Worm (Caenorhabditis elegans): ENCODE results near the gene H34I24.1.
"Not testable (repeated sequence)": the region's sequence is repeated elsewhere in the genome, so short reads cannot be mapped to it uniquely, and the experiment has no call there.

The H34I24.1 gene

DNA sequence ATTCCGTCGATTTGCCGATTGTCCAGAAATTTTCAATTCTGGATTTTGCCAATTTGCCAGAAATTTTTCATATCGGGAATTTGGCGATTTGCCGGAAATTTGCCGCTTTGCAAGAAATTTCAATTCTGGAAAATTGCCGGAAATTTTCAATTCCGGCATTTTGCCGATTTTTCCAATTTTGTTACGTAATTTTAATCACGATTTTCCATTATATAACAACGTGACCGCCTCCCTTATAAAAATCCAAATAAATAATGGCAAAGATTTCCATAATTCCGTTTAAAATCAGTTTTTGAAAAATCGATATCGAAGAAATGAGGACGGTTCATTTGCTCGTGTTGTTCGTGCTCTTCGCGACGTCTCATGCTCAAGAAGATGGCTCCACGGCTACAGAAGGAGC lies at the start of gene H34I24.1:
Gene H34I24.1, plus strand, starts transcription at position 301 of the 400 bp plus-strand sequence.
- TF ChIP-seq W03F9.2, dao-5, him-1 (tag; optimal IDR thresholded peaks at IDR 0.05): not testable (repeated sequence)

DNA sequence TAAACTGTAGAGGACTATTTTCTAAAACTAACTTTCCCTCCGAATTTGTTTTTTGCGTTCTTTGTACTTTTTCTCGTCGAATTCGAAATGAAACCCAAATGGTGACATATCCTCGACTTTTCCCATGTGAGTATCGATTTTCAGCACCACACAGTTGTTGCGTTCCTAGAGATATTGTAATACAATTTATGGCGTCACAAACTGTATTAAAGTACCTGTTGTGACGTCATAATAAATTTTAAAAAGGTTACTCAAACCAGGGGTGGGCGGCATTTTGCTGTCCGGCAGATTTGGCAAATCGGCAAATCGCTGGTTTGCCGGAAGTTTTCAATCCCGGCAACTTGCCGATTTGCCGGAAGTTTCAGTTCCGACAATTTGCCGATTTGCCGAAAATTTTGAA lies 46.1 kb upstream of the H34I24.1 start:
- no peak for TF ChIP-seq W03F9.2 (tag; optimal IDR thresholded peaks at IDR 0.05)
- TF ChIP-seq dao-5 (tag; optimal IDR thresholded peaks at IDR 0.05): no peak
- TF ChIP-seq him-1 (tag; optimal IDR thresholded peaks at IDR 0.05): no peak

DNA sequence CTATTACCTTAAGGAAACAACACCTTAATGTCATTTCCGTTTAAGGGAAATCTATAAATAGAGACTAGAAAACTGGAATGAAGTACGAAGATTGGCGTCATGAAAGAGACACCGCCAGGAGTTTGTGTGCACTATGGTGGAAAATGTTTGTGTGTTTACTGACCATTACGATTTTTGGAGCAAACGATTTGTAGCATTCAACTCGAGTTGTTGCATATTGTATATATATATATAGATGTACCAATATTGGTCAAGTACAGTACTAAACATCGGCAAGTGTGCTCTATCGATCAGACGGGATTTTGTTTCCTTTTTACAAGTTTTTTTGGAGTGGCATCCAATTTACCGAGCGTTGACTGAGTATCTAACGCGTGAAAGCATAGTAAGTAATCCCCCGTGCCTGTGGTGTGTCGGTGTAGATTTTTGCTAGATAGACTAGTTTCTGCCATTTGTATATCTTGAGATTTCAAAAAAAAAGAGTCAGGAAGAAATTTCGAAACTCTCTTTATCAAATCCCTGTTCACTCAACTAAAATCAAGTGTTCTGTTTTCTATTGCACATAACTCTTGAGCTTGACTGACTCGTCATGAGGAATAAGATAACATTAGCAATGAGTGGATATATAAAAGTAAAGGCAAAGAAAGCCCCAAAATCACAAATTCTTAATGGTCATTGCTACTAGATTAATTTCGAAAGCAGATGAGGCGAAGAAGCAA lies 44.9 kb upstream of the H34I24.1 start, which contains the start of the genes twk-45 and Y71H2AM.25:
Gene twk-45, minus strand, starts transcription at position 101 of the 716 bp plus-strand sequence.
Gene Y71H2AM.25, plus strand, starts transcription at position 666 of the 716 bp plus-strand sequence.
- TF ChIP-seq him-1 (tag; optimal IDR thresholded peaks at IDR 0.05): no peak
- no peak for TF ChIP-seq W03F9.2 (tag; optimal IDR thresholded peaks at IDR 0.05)
- TF ChIP-seq dao-5 (tag; optimal IDR thresholded peaks at IDR 0.05): no peak

DNA sequence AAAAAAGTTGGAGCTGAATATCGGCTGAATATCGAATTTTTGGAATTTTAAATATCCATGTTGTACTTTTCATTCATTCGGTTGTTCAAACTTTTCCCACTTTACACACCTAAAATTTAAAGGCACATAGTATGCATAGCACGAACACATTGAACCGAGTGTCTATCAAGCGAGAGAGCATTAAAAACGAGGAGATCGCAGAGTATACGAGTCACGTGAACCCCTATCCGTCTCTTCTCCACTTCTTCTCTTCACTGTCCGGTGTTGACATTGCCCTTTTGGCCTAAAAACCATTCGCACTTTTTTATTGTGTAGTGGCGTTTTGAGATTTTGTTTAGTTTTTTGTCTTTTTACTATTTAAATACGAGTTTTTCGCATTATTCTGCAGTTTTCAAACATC lies 42.4 kb upstream of the H34I24.1 start:
- TF ChIP-seq dao-5 (tag; optimal IDR thresholded peaks at IDR 0.05) (no peak), W03F9.2 (tag; optimal IDR thresholded peaks at IDR 0.05) (peak; percentile 47), him-1 (tag; optimal IDR thresholded peaks at IDR 0.05) (no peak)

DNA sequence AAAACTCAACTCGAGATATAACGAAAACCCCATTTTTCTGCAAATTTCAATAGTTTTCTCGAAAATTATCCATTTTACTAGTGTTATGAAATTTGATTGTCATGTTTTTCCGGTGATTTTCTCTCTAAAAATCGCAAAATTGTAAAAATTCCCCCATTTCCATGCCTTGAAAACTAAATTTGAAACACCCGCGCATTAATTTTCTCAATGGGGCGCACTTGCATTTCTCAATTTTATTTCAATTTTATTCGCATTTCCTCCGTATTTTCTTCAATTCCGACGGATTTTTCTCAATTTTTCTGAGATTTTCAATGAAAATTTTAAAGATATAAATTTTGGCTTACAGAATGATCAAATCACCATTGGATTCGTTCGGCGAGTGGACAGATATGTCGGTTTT lies 41.8 kb upstream of the H34I24.1 start, which contains the start of gene Y71H2AM.3:
Gene Y71H2AM.3, plus strand, starts transcription at position 347 of the 400 bp plus-strand sequence.
- TF ChIP-seq dao-5 (tag; optimal IDR thresholded peaks at IDR 0.05): no peak

DNA sequence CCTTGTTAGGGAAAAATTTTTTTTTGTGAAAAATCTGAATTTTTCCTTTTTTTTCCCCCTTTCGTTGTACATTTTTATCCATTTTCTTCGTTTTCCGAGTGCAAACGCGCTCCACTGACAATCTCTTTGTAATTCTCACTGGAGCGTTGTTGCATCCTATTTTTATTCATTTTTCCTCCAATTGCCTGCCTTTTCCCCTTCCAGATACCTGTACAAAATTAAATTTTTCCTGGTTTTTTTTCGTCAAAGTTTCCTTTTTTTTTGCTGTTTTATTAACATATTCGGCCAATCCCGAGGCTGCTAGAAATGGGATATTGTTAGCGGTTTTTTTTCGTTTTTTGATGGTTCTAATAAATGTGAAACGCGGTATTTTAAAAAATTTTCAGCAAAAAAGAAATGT lies 35.4 kb upstream of the H34I24.1 start:
- TF ChIP-seq W03F9.2 (tag; optimal IDR thresholded peaks at IDR 0.05): no peak
- TF ChIP-seq dao-5 (tag; optimal IDR thresholded peaks at IDR 0.05): no peak
- TF ChIP-seq him-1 (tag; optimal IDR thresholded peaks at IDR 0.05): no peak

DNA sequence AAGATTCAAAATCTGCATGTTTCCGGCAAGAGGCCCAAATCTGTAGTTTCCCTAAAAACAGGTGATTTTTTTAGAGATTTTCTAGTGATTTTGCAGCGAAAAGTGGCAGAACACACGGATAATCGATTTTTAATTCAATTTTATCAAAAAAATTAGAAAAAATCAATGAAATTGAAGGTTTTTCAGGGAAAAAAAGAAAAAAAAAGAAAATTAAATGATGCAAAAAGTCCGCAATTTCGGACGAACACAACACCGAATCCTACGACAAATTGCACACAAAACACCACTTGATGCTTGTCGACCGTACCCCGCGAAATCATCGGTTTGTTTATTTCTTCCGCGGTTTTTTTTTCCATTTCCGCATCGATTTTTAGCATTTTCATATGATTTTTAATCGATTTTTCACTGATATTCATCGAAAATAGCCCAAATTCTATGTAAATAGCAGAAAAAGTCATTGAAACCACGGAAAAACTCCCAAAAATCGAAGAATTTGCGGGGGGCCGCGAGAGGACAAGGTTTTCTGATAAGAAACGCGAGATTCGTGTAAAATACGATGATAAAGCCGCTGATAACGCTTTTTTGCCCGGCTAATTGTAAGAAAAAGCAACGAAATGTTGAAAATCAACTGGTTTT lies 31.8 kb upstream of the H34I24.1 start, which contains the start of gene tufm-1:
Gene tufm-1, minus strand, starts transcription at position 51 of the 636 bp plus-strand sequence.
- peak; percentile 77 for TF ChIP-seq W03F9.2 (tag; optimal IDR thresholded peaks at IDR 0.05)
- TF ChIP-seq dao-5 (tag; optimal IDR thresholded peaks at IDR 0.05): no peak

DNA sequence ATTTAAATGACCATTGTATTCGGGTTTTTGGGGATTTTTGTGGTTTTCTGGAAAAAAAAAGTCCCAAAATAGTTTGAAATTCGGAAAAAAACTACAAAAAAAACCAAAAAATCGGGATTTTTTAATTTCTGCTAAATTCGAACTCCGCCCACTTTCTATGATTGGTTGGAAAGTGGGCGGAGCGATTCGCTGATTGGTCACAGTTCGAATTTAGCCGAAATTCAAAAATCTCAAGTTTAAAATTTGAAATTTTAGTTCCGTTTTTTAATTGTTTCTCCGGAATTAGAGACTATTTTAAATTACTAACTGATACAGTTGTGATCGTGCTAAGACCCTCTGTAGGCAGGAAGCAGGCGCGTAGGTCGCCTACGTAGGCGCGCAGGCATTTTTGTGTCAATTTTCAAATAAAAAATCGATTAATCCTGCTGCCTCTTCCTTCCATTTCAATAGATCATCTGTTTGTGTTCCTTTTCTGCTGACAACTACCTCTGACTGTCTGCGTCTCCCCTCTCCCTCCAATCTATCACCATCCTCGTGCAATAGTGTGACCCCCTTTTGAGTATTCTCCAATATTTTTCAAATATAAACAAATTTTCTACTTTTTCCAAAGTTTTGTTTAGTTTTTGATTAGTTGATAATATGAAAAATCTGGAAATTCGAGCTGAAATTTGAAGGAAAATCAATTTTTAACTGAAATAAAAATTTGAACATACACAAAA lies 30.5 kb upstream of the H34I24.1 start:
- TF ChIP-seq W03F9.2 (tag; optimal IDR thresholded peaks at IDR 0.05) (no peak), him-1 (tag; optimal IDR thresholded peaks at IDR 0.05) (no peak), dao-5 (tag; optimal IDR thresholded peaks at IDR 0.05) (no peak)

DNA sequence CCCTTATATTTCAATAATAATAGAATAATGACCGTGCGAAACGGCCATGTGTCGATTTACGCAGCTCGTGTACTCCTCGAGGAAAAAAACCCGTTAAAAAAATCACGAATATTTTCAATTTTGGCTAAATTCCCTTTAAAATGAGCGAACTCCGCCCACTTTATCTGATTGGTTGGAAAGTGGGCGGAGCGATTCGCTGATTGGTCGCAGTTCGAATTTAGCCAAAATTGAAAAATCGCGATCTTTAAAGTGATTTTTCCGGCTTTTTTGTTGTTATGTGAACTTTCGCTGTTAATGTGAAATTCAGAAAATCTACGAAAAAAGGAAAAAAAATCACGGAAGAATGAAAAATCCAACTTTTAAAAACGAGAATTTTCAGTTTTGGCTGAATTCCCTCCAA lies 29.0 kb upstream of the H34I24.1 start:
- TF ChIP-seq dao-5 (tag; optimal IDR thresholded peaks at IDR 0.05): no peak
- TF ChIP-seq W03F9.2 (tag; optimal IDR thresholded peaks at IDR 0.05): no peak
- no peak for TF ChIP-seq him-1 (tag; optimal IDR thresholded peaks at IDR 0.05)

DNA sequence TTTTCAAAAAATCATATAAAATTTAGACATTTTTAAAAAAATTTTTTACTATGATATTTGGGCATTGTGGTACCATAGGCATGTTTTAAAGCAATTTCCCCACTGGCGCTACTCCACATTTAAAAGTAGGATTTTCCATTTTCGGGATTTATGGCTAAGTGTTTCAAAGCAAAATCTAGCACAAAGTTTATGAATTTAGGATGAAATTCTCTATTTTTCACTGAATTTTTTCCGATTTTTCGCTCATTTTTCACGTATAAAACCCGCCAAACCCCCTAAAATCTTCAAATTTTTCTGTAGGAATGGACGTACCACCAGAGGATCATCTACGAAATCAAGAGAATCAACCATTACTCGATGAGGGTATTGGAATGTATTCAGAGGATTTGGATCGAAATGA lies 27.9 kb upstream of the H34I24.1 start, which contains the start of gene pipp-4P:
Gene pipp-4P, plus strand, starts transcription at position 301 of the 400 bp plus-strand sequence.
- no peak for TF ChIP-seq dao-5 (tag; optimal IDR thresholded peaks at IDR 0.05)

DNA sequence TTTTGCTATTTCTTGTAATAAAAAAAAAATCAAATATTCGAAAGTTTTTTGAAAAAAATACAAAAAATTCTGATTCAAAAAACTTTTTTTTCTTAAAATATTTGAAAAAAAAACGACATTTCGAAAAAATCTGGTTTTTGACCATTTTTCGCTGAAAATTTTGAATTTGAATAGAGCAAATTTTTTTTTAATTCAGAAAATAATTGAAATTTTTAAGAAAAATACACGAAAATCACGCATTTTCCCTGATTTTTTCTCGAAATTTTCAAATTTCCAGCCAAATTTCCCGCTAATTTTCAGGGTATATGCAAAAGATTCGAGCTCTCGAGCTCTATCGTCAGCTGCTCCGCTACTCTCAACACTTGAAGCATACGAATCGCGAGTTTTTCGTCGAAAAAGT lies 20.1 kb upstream of the H34I24.1 start, which contains the start of gene Y71H2AM.1:
Gene Y71H2AM.1, plus strand, starts transcription at position 301 of the 400 bp plus-strand sequence.
- TF ChIP-seq dao-5 (tag; optimal IDR thresholded peaks at IDR 0.05): no peak
- TF ChIP-seq him-1 (tag; optimal IDR thresholded peaks at IDR 0.05): no peak
- no peak for TF ChIP-seq W03F9.2 (tag; optimal IDR thresholded peaks at IDR 0.05)

DNA sequence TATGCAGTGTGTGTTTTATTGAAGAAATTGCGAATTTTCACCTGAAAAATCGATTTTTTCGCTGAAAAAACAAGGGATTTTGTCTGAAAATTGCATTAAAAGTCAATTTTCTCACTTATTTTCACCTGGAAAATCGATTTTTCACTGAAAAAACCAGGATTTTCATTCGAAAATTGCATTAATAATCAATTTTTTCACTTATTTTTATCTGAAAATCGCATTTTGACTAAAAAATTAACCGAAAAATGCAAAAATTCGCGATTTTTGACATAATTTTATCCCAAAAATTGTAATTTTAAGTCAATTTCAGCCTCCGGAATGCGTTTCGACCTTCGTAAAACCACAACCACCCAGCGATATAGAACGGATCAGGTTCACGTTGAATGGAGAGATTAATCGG lies 14.4 kb upstream of the H34I24.1 start, which contains the start of gene Y71H2AM.29:
Gene Y71H2AM.29, plus strand, starts transcription at position 301 of the 400 bp plus-strand sequence.
- no peak for TF ChIP-seq him-1 (tag; optimal IDR thresholded peaks at IDR 0.05)

DNA sequence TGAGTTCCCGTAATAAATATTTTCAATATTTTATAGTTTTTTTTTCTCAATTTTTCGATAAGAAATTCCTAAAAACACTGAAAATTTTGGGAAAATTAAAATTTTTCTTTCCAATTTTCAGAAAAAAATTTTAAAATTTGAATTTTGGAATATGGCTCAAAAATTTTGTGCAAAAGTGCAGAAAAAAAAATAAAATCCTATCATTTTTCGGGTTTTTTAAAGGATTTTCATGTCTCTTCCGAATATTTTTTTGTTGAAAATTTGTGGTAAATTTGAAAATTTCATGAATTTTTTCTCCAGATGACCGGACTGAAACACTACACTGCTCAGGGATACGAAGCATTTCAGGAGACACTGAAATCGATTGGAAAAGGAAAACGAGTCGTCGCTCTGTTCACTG lies 12.5 kb upstream of the H34I24.1 start, which contains the start of gene txdc-17:
Gene txdc-17, plus strand, starts transcription at position 301 of the 400 bp plus-strand sequence.
- TF ChIP-seq him-1 (tag; optimal IDR thresholded peaks at IDR 0.05) (no peak), W03F9.2 (tag; optimal IDR thresholded peaks at IDR 0.05) (no peak), dao-5 (tag; optimal IDR thresholded peaks at IDR 0.05) (no peak)

DNA sequence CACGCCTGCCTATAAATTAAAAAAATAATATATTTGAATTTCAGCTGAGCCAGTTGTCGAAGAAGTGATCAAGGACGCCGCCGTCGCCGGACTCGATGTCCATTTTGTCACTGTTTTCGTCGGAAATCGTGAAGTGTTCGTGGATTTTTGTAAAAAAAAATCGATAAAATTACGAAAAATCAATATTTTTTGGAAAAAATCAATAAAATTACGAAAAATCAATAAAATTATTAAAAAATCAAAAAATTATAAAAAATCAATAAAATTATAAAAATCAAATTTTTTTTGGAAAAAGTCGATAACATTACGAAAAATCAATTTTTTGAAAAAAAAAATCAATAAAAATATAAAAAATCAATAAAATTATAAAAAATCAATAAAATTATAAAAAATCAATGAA lies 11.8 kb upstream of the H34I24.1 start:
- TF ChIP-seq dao-5 (tag; optimal IDR thresholded peaks at IDR 0.05) (no peak), W03F9.2 (tag; optimal IDR thresholded peaks at IDR 0.05) (no peak)

Data from whole organism, L4/young adult.